Fruit fly (Drosophila melanogaster) whole organism, embryonic: Measurements from ENCODE around the gene CRAT.
A peak's percentile ranks its signal among the peaks of the same experiment; 100 is the strongest.

Experiments used
- Ada2b ChIP-seq: fragments of 200-800 bp; sonication (Bioruptor generic); IDR thresholded peaks from 2 replicates; pipeline ENCODE4 v1.3.6; 2022; ENCODE audit warnings: missing biosample characterization, missing genetic modification characterization
- Aef1 ChIP-seq: fragments of 200-800 bp; sonication (Bioruptor generic); IDR thresholded peaks from 3 replicates; pipeline ENCODE4 v1.3.6; 2022; ENCODE audit warnings: missing biosample characterization, missing genetic modification characterization
- Antp ChIP-seq: fragments of 200-800 bp; sonication (Bioruptor generic); optimal IDR thresholded peaks from 3 replicates; lab custom pipeline; 2016; ENCODE audit warnings: missing biosample characterization, missing genetic modification characterization
- C15 ChIP-seq: fragments of 200-800 bp; sonication (Bioruptor generic); IDR thresholded peaks from 3 replicates; pipeline ENCODE4 v1.3.6; 2022; ENCODE audit warnings: missing biosample characterization, missing genetic modification characterization
- CG10543 ChIP-seq: fragments of 200-800 bp; sonication (Bioruptor generic); optimal IDR thresholded peaks from 3 replicates; lab custom pipeline; 2017; ENCODE audit warnings: missing biosample characterization, mild to moderate bottlenecking, missing genetic modification characterization, moderate library complexity
- CG11247 ChIP-seq: fragments of 200-800 bp; sonication (Bioruptor generic); IDR thresholded peaks from 2 replicates; pipeline ENCODE4 v1.3.6; 2022; ENCODE audit warnings: missing biosample characterization, missing genetic modification characterization
- CG11695 ChIP-seq: fragments of 200-800 bp; sonication (Bioruptor generic); IDR thresholded peaks from 3 replicates; pipeline ENCODE4 v1.3.6; 2022; ENCODE audit warnings: missing biosample characterization, missing genetic modification characterization
- CG12236 ChIP-seq: fragments of 200-800 bp; sonication (Bioruptor generic); optimal IDR thresholded peaks from 2 replicates; lab custom pipeline; 2016; ENCODE audit warnings: missing biosample characterization, missing genetic modification characterization
- CG12659 ChIP-seq: fragments of 200-800 bp; sonication (Bioruptor generic); optimal IDR thresholded peaks from 3 replicates; lab custom pipeline; 2017; ENCODE audit warnings: mild to moderate bottlenecking, missing biosample characterization, missing genetic modification reagents, missing genetic modification characterization
- CG13624 ChIP-seq: fragments of 200-800 bp; sonication (Bioruptor generic); optimal IDR thresholded peaks from 2 replicates; lab custom pipeline; 2016; ENCODE audit warnings: missing biosample characterization, missing genetic modification characterization
- CG15269 ChIP-seq: fragments of 200-800 bp; sonication (Bioruptor generic); optimal IDR thresholded peaks from 2 replicates; lab custom pipeline; 2018; ENCODE audit warnings: missing biosample characterization, mild to moderate bottlenecking, missing genetic modification characterization, moderate library complexity
- CG18599 ChIP-seq: fragments of 200-800 bp; sonication (Bioruptor generic); optimal IDR thresholded peaks from 3 replicates; lab custom pipeline; 2017; ENCODE audit warnings: missing biosample characterization, missing genetic modification characterization, mild to moderate bottlenecking, moderate library complexity, missing genetic modification reagents
- CG2129 ChIP-seq: fragments of 200-800 bp; sonication (Bioruptor generic); IDR thresholded peaks from 2 replicates; pipeline ENCODE4 v1.3.6; 2022; ENCODE audit warnings: missing biosample characterization, missing genetic modification characterization; ENCODE audit not compliant: partially characterized antibody
- CG3847 ChIP-seq: fragments of 200-800 bp; sonication (Bioruptor generic); IDR thresholded peaks from 2 replicates; pipeline ENCODE4 v1.3.6; 2022; ENCODE audit warnings: missing biosample characterization, missing genetic modification characterization
- CG7786 ChIP-seq: fragments of 200-800 bp; sonication (Bioruptor generic); optimal IDR thresholded peaks from 2 replicates; lab custom pipeline; 2016; ENCODE audit warnings: missing biosample characterization, missing genetic modification characterization
- CG8290 ChIP-seq, 3 experiments: fragments of 200-800 bp; sonication (Bioruptor generic); optimal IDR thresholded peaks; 2 replicates each; lab custom pipeline; 2016 to 2019; ENCODE audit warnings: missing biosample characterization in 3 of 3, missing genetic modification characterization in 3 of 3, mild to moderate bottlenecking in 2 of 3, moderate library complexity in 1 of 3
- CG8359 ChIP-seq: fragments of 200-800 bp; sonication (Bioruptor generic); optimal IDR thresholded peaks from 2 replicates; lab custom pipeline; 2017; ENCODE audit warnings: missing biosample characterization, mild to moderate bottlenecking, missing genetic modification characterization, borderline replicate concordance
- CG8388 ChIP-seq: fragments of 200-800 bp; sonication (Bioruptor generic); optimal IDR thresholded peaks from 2 replicates; lab custom pipeline; 2019; ENCODE audit warnings: missing biosample characterization, mild to moderate bottlenecking, missing genetic modification characterization, moderate library complexity
- CG8944 ChIP-seq: fragments of 200-800 bp; sonication (Bioruptor generic); optimal IDR thresholded peaks from 3 replicates; lab custom pipeline; 2016; ENCODE audit warnings: missing biosample characterization, missing genetic modification characterization
- Dfd ChIP-seq, 2 experiments: fragments of >200 bp; optimal IDR thresholded peaks; 2 replicates each; lab custom pipeline; 2017; ENCODE audit warnings: missing biosample characterization in 2 of 2, missing genetic modification characterization in 2 of 2
- Fer1 ChIP-seq: fragments of 200-800 bp; sonication (Bioruptor generic); optimal IDR thresholded peaks from 2 replicates; lab custom pipeline; 2017; ENCODE audit warnings: missing biosample characterization, mild to moderate bottlenecking, missing genetic modification characterization
- HLH54F ChIP-seq: fragments of 200-800 bp; sonication (Bioruptor generic); optimal IDR thresholded peaks from 3 replicates; lab custom pipeline; 2016; ENCODE audit warnings: missing biosample characterization, missing genetic modification characterization
- HmgZ ChIP-seq: fragments of 200-800 bp; sonication (Bioruptor generic); optimal IDR thresholded peaks from 2 replicates; lab custom pipeline; 2018; ENCODE audit warnings: missing biosample characterization, mild to moderate bottlenecking, missing genetic modification characterization
- Hr51 ChIP-seq, 2 experiments: fragments of 200-800 bp; sonication (Bioruptor generic); optimal IDR thresholded peaks; 2 replicates in 1 of 2; 3 replicates in 1 of 2; lab custom pipeline; 2016 to 2018; ENCODE audit warnings: missing biosample characterization in 2 of 2, missing genetic modification characterization in 2 of 2, mild to moderate bottlenecking in 1 of 2, moderate library complexity in 1 of 2
- Med ChIP-seq: fragments of 200-800 bp; sonication (Bioruptor generic); peaks from one replicate; lab custom pipeline; 2016; ENCODE audit warnings: missing biosample characterization, missing genetic modification characterization, mild to moderate bottlenecking, inconsistent platforms, moderate library complexity
- Nf-YC ChIP-seq: fragments of 200-800 bp; optimal IDR thresholded peaks from 3 replicates; lab custom pipeline; 2019; ENCODE audit warnings: missing biosample characterization, mild to moderate bottlenecking, missing genetic modification characterization, moderate library complexity
- PHDP ChIP-seq: fragments of 200-800 bp; sonication (Bioruptor generic); optimal IDR thresholded peaks from 3 replicates; lab custom pipeline; 2018; ENCODE audit warnings: missing biosample characterization, mild to moderate bottlenecking, missing genetic modification characterization, moderate library complexity
- Sry-β ChIP-seq: fragments of 200-800 bp; sonication (Bioruptor generic); optimal IDR thresholded peaks from 2 replicates; lab custom pipeline; 2018; ENCODE audit warnings: missing biosample characterization, mild to moderate bottlenecking, missing genetic modification characterization, moderate library complexity
- Stat92E ChIP-seq, 3 experiments: fragments of >200 bp in 2 of 3; fragments of 200-800 bp in 1 of 3; sonication (Bioruptor generic) in 1 of 3; optimal IDR thresholded peaks; 2 replicates each; lab custom pipeline; 2017 to 2019; ENCODE audit warnings: missing biosample characterization in 3 of 3, missing genetic modification characterization in 3 of 3, mild to moderate bottlenecking in 1 of 3, moderate library complexity in 1 of 3
- ab ChIP-seq: fragments of 200-800 bp; sonication (Bioruptor generic); optimal IDR thresholded peaks from 2 replicates; lab custom pipeline; 2016; ENCODE audit warnings: missing biosample characterization, missing genetic modification characterization
- cg ChIP-seq: fragments of 200-800 bp; sonication (Bioruptor generic); optimal IDR thresholded peaks from 3 replicates; lab custom pipeline; 2019; ENCODE audit warnings: missing biosample characterization, mild to moderate bottlenecking, missing genetic modification characterization, moderate library complexity
- chinmo ChIP-seq: fragments of 200-800 bp; sonication (Bioruptor generic); IDR thresholded peaks from 4 replicates; pipeline ENCODE4 v1.3.6; 2022; ENCODE audit warnings: missing biosample characterization, missing genetic modification characterization; ENCODE audit not compliant: partially characterized antibody
- dysf ChIP-seq: fragments of 200-800 bp; sonication (Bioruptor generic); IDR thresholded peaks from 3 replicates; pipeline ENCODE4 v1.3.6; 2022; ENCODE audit warnings: missing biosample characterization, missing genetic modification characterization
- emc ChIP-seq: fragments of 200-800 bp; sonication (Bioruptor generic); optimal IDR thresholded peaks from 2 replicates; lab custom pipeline; 2016; ENCODE audit warnings: missing biosample characterization, missing genetic modification characterization
- gem ChIP-seq: fragments of 200-800 bp; sonication (Bioruptor generic); optimal IDR thresholded peaks from 2 replicates; lab custom pipeline; 2019; ENCODE audit warnings: missing biosample characterization, mild to moderate bottlenecking, missing genetic modification characterization, moderate library complexity
- her ChIP-seq: fragments of 200-800 bp; sonication (Bioruptor generic); optimal IDR thresholded peaks from 2 replicates; lab custom pipeline; 2016; ENCODE audit warnings: missing biosample characterization, missing genetic modification characterization
- lilli ChIP-seq: fragments of 200-800 bp; sonication (Bioruptor generic); optimal IDR thresholded peaks from 3 replicates; lab custom pipeline; 2016; ENCODE audit warnings: missing biosample characterization, missing genetic modification characterization
- nau ChIP-seq: fragments of 200-800 bp; sonication (Bioruptor generic); optimal IDR thresholded peaks from 3 replicates; lab custom pipeline; 2017; ENCODE audit warnings: missing biosample characterization, mild to moderate bottlenecking, missing genetic modification characterization, missing genetic modification reagents
- nom ChIP-seq: fragments of 200-800 bp; sonication (Bioruptor generic); optimal IDR thresholded peaks from 2 replicates; lab custom pipeline; 2017; ENCODE audit warnings: missing biosample characterization, missing genetic modification characterization, mild to moderate bottlenecking, moderate library complexity, missing genetic modification reagents
- onecut ChIP-seq: fragments of 200-800 bp; sonication (Bioruptor generic); IDR thresholded peaks from 2 replicates; pipeline ENCODE4 v1.3.6; 2022; ENCODE audit warnings: missing biosample characterization, missing genetic modification characterization
- psq ChIP-seq: fragments of 200-800 bp; sonication (Bioruptor generic); optimal IDR thresholded peaks from 2 replicates; lab custom pipeline; 2017; ENCODE audit warnings: missing biosample characterization, missing genetic modification characterization
- slp2 ChIP-seq: fragments of 200-800 bp; sonication (Bioruptor generic); optimal IDR thresholded peaks from 2 replicates; lab custom pipeline; 2016; ENCODE audit warnings: missing biosample characterization, missing genetic modification characterization
- sr ChIP-seq: fragments of 200-800 bp; sonication (Bioruptor generic); IDR thresholded peaks from 3 replicates; pipeline ENCODE4 v1.3.6; 2022; ENCODE audit warnings: missing biosample characterization, missing genetic modification characterization
- tap ChIP-seq: fragments of 200-800 bp; optimal IDR thresholded peaks from 3 replicates; lab custom pipeline; 2019; ENCODE audit warnings: missing biosample characterization, mild to moderate bottlenecking, missing genetic modification characterization, moderate library complexity
- ttk ChIP-seq: fragments of 200-800 bp; sonication (Bioruptor generic); IDR thresholded peaks from 2 replicates; pipeline ENCODE4 v2.1.2; 2022; ENCODE audit warnings: missing biosample characterization, missing genetic modification characterization

CRAT gene

dm6 chr3R:6414439-6415344 lies 38.8 kb upstream of the CRAT start (continued):
- TF ChIP-seq lilli (peak; percentile 6), slp2 (GFP tag; lab: Kevin White, UChicago) (no peak), CG8388 (peak; percentile 21), Antp (GFP tag; lab: Kevin White, UChicago) (no peak), dysf (GFP tag; lab: Robert Waterston, UW) (peak; percentile 28; the same call in 1 of the 3 replicates), Nf-YC (tag; lab: Kevin White, UChicago) (no peak), CG10543 (peak; percentile 71), HLH54F (GFP tag; lab: Kevin White, UChicago) (no peak), Sry-β (GFP tag; lab: Kevin White, UChicago) (no peak), CG2129 (GFP tag; lab: Robert Waterston, UW) (no peak), PHDP (tag; lab: Kevin White, UChicago) (peak; percentile 45), CG12659 (GFP tag; lab: Kevin White, UChicago) (peak; percentile 37), tap (peak; percentile 23), Ada2b (0 out of 2 replicates have a peak, but pooled peaks have one; percentile 14), CG12236 (GFP tag; lab: Kevin White, UChicago) (no peak), Aef1 (no peak)

DNA sequence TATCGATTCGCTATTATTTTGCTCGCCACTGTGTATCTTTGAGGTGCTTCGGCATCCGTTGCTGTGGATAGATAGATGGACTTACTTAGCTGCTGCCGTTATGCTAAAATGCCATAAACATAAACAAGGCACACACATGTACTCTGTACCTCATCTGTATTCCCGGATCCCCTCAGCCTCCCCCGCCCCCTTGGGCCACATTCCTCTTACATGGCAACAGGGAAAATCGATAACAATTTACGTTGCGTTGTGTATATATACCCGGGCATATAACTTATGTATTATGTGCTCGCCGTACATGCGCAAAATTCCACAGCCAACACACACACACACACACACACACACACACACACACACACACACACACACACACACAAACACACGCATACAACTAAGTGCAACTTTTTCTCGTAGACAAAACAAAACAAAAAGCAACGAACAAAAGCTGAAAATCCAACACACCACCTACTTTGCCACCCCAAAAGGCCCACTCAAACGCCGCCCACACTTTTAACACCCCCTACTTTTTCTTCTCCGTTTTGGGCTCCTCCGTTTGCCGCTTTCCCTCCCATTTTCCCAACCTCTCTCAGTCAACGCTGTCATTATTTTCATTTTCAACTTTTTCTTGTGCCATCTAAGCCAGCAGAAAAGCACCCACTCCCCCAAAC lies 38.1 kb upstream of the CRAT start:
- TF ChIP-seq Dfd (GFP tag; optimal IDR thresholded peaks at IDR 0.05; lab: Kevin White, UChicago) (peak in 1 of 2 experiments; percentile 44), chinmo (GFP tag; lab: Robert Waterston, UW) (0 out of 4 replicates have a peak, but pooled peaks have one; percentile 10), C15 (GFP tag; lab: Robert Waterston, UW) (no peak), nau (GFP tag; lab: Kevin White, UChicago) (no peak), emc (no peak), nom (GFP tag; lab: Kevin White, UChicago) (no peak), CG7786 (GFP tag; lab: Kevin White, UChicago) (no peak), onecut (GFP tag; lab: Robert Waterston, UW) (peak; percentile 97), Stat92E (GFP tag; optimal IDR thresholded peaks at IDR 0.05; lab: Kevin White, UChicago) (peak in 1 of 3 experiments; percentile 10), CG15269 (tag; lab: Kevin White, UChicago) (no peak), Med (GFP tag; lab: Kevin White, UChicago) (peak; percentile 72), HmgZ (no peak), gem (tag; lab: Kevin White, UChicago) (no peak), dysf (GFP tag; lab: Robert Waterston, UW) (no peak), CG11695 (no peak), her (GFP tag; lab: Kevin White, UChicago) (no peak), CG8944 (GFP tag; lab: Kevin White, UChicago) (no peak), CG18599 (peak; percentile 4), CG11247 (GFP tag; lab: Robert Waterston, UW) (no peak), Hr51 (GFP tag; optimal IDR thresholded peaks at IDR 0.05; lab: Kevin White, UChicago) (no peak), Fer1 (no peak), psq (GFP tag; lab: Kevin White, UChicago) (peak; percentile 60), ttk (GFP tag; lab: Robert Waterston, UW) (peak; percentile 20; the same call in 1 of the 2 replicates), CG13624 (GFP tag; lab: Kevin White, UChicago) (no peak), CG3847 (GFP tag; lab: Robert Waterston, UW) (no peak), sr (GFP tag; lab: Robert Waterston, UW) (peak; percentile 53; the same call in 2 of the 3 replicates), CG8359 (GFP tag; lab: Kevin White, UChicago) (no peak), cg (GFP tag; lab: Kevin White, UChicago) (peak; percentile 65), ab (GFP tag; lab: Kevin White, UChicago) (no peak), tap (no peak), CG8290 (GFP tag; optimal IDR thresholded peaks at IDR 0.05; lab: Kevin White, UChicago) (no peak), CG8290 (tag; optimal IDR thresholded peaks at IDR 0.05; lab: Kevin White, UChicago) (peak in 1 of 2 experiments; percentile 15)
